Worm (Caenorhabditis elegans) whole organism, young adult: Measurements from ENCODE around the gene F22E5.13.

Experiments
- F10E7.11 ChIP-seq: sonication (generic microtip); optimal IDR thresholded peaks from 2 replicates; lab custom pipeline; 2017; ENCODE audit warnings: mild to moderate bottlenecking, missing genetic modification characterization, moderate library complexity, missing compliant biosample characterization
- F23B12.7 ChIP-seq: sonication (generic microtip); optimal IDR thresholded peaks from 2 replicates; lab custom pipeline; 2017; ENCODE audit warnings: missing genetic modification characterization, mild to moderate bottlenecking, missing compliant biosample characterization, antibody characterized with exemption, moderate library complexity; ENCODE audit not compliant: insufficient read depth
- Y53G8AR.9 ChIP-seq: fragments of 200-800 bp; sonication (Bioruptor generic); conservative IDR thresholded peaks from 2 replicates; pipeline ENCODE4 v1.3.6; 2022; ENCODE audit warnings: missing genetic modification reagents, missing genetic modification characterization, missing compliant biosample characterization
- egrh-3 ChIP-seq: fragments of 200-800 bp; sonication (Bioruptor generic); IDR thresholded peaks from 2 replicates; pipeline ENCODE4 v1.3.6; 2022; ENCODE audit warnings: missing genetic modification reagents, missing genetic modification characterization, missing compliant biosample characterization
- him-1 ChIP-seq: sonication (generic microtip); optimal IDR thresholded peaks from 2 replicates; lab custom pipeline; 2016; ENCODE audit warnings: missing genotype, missing genetic modification reagents, missing genetic modification characterization, missing compliant biosample characterization
- let-526 ChIP-seq: fragments of 200-800 bp; sonication (Bioruptor generic); IDR thresholded peaks from 2 replicates; pipeline ENCODE4 v1.3.6; 2022; ENCODE audit warnings: missing genetic modification reagents, missing genetic modification characterization, missing compliant biosample characterization
- lin-26 ChIP-seq: fragments of 200-800 bp; sonication (Bioruptor generic); IDR thresholded peaks from 2 replicates; pipeline ENCODE4 v1.3.6; 2022; ENCODE audit warnings: missing genetic modification reagents, missing genetic modification characterization, missing compliant biosample characterization
- nhr-80 ChIP-seq: sonication (generic microtip); optimal IDR thresholded peaks from 2 replicates; lab custom pipeline; 2016; ENCODE audit warnings: missing genetic modification characterization, missing compliant biosample characterization
- unc-62 ChIP-seq: fragments of 150-350 bp; optimal IDR thresholded peaks from 2 replicates; lab custom pipeline; 2014; ENCODE audit warnings: missing biosample characterization, missing genetic modification reagents, missing genetic modification characterization

ce11 chrII:2649015-2649414 lies 424 bp downstream of the F22E5.13 start:
- no peak for TF ChIP-seq let-526
- TF ChIP-seq F10E7.11 (tag; lab: Kevin White, UChicago) = no peak
- TF ChIP-seq egrh-3 (GFP tag; lab: Robert Waterston, UW) = no peak
- no peak for TF ChIP-seq Y53G8AR.9 (GFP tag; lab: Robert Waterston, UW)
- no peak for TF ChIP-seq nhr-80 (tag; lab: Kevin White, UChicago)
- TF ChIP-seq F23B12.7 (tag; lab: Kevin White, UChicago) = no peak
- no peak for TF ChIP-seq lin-26 (GFP tag; lab: Robert Waterston, UW)
- no peak for TF ChIP-seq him-1 (tag; lab: Kevin White, UChicago)
- TF ChIP-seq unc-62 (GFP tag; lab: Kevin White, UChicago) = no peak
